Worm (Caenorhabditis elegans) whole organism, early embryonic: ENCODE results near the gene Y43F8C.16.

Experiments
- B0310.2 ChIP-seq: sonication (generic microtip); optimal IDR thresholded peaks from 2 replicates; lab custom pipeline; 2016; ENCODE audit warnings: mild to moderate bottlenecking, missing genetic modification characterization, missing compliant biosample characterization
- F13C5.2 ChIP-seq: sonication (generic microtip); optimal IDR thresholded peaks from 2 replicates; lab custom pipeline; 2017; ENCODE audit warnings: mild to moderate bottlenecking, missing genetic modification characterization, inconsistent platforms, missing compliant biosample characterization
- aly-1 ChIP-seq: sonication (generic microtip); optimal IDR thresholded peaks from 2 replicates; lab custom pipeline; 2016; ENCODE audit warnings: missing genetic modification characterization, missing compliant biosample characterization
- ama-1 ChIP-seq: fragments of 150-350 bp; optimal IDR thresholded peaks from 2 replicates; lab custom pipeline; 2014
- ceh-13 ChIP-seq: fragments of 200-800 bp; sonication (Bioruptor generic); optimal IDR thresholded peaks from 2 replicates; lab custom pipeline; 2018; ENCODE audit warnings: mild to moderate bottlenecking, missing genetic modification characterization, missing compliant biosample characterization
- ceh-36 ChIP-seq: sonication (generic microtip); optimal IDR thresholded peaks from 2 replicates; lab custom pipeline; 2016; ENCODE audit warnings: missing genetic modification characterization, inconsistent platforms, missing compliant biosample characterization
- ets-7 ChIP-seq: sonication (generic microtip); optimal IDR thresholded peaks from 2 replicates; lab custom pipeline; 2016; ENCODE audit warnings: missing genotype, missing genetic modification characterization, missing compliant biosample characterization
- flt-1 ChIP-seq: fragments of 200-800 bp; sonication (Bioruptor generic); IDR thresholded peaks from 2 replicates; pipeline ENCODE4 v1.3.6; 2022; ENCODE audit warnings: missing genetic modification characterization, missing compliant biosample characterization
- hmbx-1 ChIP-seq: sonication (generic microtip); optimal IDR thresholded peaks from 2 replicates; lab custom pipeline; 2016; ENCODE audit warnings: mild to moderate bottlenecking, missing genetic modification characterization, missing compliant biosample characterization
- hmg-4 ChIP-seq: fragments of 200-800 bp; sonication (Bioruptor generic); optimal IDR thresholded peaks from 2 replicates; lab custom pipeline; 2018; ENCODE audit warnings: mild to moderate bottlenecking, missing genetic modification characterization, missing compliant biosample characterization
- hnd-1 ChIP-seq: sonication (generic microtip); optimal IDR thresholded peaks from 2 replicates; lab custom pipeline; 2016; ENCODE audit warnings: missing genetic modification characterization, missing compliant biosample characterization
- pes-1 ChIP-seq: fragments of 200-800 bp; sonication (Bioruptor generic); IDR thresholded peaks from 2 replicates; pipeline ENCODE4 v1.3.6; 2022; ENCODE audit warnings: missing genetic modification reagents, missing genetic modification characterization, missing compliant biosample characterization
- scrt-1 ChIP-seq: fragments of 200-800 bp; sonication (Bioruptor generic); IDR thresholded peaks from 2 replicates; pipeline ENCODE4 v1.3.6; 2022; ENCODE audit warnings: missing genetic modification characterization, missing compliant biosample characterization
- sea-1 ChIP-seq: fragments of 200-800 bp; sonication (Bioruptor generic); conservative IDR thresholded peaks from 2 replicates; pipeline ENCODE4 v1.3.6; 2022; ENCODE audit warnings: missing genetic modification characterization, missing compliant biosample characterization
- tbx-11 ChIP-seq: fragments of 200-800 bp; sonication (Bioruptor generic); IDR thresholded peaks from 2 replicates; pipeline ENCODE4 v1.3.6; 2022; ENCODE audit warnings: missing genetic modification characterization, missing compliant biosample characterization
- tbx-37 ChIP-seq: fragments of 200-800 bp; sonication (Bioruptor generic); conservative IDR thresholded peaks from 2 replicates; pipeline ENCODE4 v1.3.6; 2022; ENCODE audit warnings: missing genetic modification reagents, missing genetic modification characterization, missing compliant biosample characterization
- tra-4 ChIP-seq: sonication (generic microtip); optimal IDR thresholded peaks from 2 replicates; lab custom pipeline; 2017; ENCODE audit warnings: missing genetic modification characterization, missing compliant biosample characterization

The Y43F8C.16 gene

DNA sequence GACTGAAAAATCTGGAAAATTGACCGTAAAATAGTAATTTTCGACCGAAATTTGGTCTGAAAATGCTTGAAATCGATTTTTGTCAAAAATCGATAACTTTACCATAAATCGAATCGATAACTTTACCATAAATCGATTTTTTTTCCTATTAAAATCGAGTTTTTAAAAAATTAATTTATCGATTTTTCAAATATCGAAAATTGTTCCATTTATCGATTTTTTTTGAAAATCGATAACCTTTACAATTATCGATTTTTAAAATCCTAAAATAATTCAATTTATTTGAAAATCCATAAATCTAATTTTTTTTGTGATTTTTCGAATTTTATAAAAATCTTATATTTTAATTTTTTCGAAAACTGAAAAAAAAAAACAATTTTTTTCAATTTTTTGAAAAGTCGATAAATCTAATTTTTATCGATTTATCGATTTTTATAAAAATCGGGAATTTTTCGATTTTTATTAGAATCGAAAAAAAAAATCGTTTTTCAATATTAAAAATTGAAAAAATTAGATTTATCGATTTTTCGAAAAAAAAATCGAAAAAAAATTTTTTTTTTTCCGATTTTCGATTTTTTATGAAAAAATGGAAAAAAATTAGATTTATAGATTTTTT is 23.9 kb downstream of the Y43F8C.16 start:
- TF ChIP-seq hnd-1 (no peak), hmbx-1 (no peak), B0310.2 (tag; lab: Kevin White, UChicago) (no peak), tbx-11 (GFP tag; lab: Robert Waterston, UW) (no peak), sea-1 (no peak), ama-1 (no peak), hmg-4 (no peak), ceh-36 (no peak), pes-1 (GFP tag; lab: Robert Waterston, UW) (no peak), tbx-37 (GFP tag; lab: Robert Waterston, UW) (no peak), ceh-13 (no peak), scrt-1 (GFP tag; lab: Robert Waterston, UW) (no peak)

ce11 chrV:19674543-19674942 is 40.8 kb downstream of the Y43F8C.16 start, which contains the start of gene mrp-7:
TSS of gene mrp-7 (plus strand) at chrV:19674843.
- TF ChIP-seq sea-1 (no peak), hnd-1 (no peak), ceh-36 (no peak), aly-1 (no peak), tra-4 (tag; lab: Kevin White, UChicago) (no peak), tbx-11 (GFP tag; lab: Robert Waterston, UW) (no peak), hmg-4 (no peak), tbx-37 (GFP tag; lab: Robert Waterston, UW) (no peak), hmbx-1 (no peak), scrt-1 (GFP tag; lab: Robert Waterston, UW) (no peak), ets-7 (tag; lab: Kevin White, UChicago) (no peak)

DNA sequence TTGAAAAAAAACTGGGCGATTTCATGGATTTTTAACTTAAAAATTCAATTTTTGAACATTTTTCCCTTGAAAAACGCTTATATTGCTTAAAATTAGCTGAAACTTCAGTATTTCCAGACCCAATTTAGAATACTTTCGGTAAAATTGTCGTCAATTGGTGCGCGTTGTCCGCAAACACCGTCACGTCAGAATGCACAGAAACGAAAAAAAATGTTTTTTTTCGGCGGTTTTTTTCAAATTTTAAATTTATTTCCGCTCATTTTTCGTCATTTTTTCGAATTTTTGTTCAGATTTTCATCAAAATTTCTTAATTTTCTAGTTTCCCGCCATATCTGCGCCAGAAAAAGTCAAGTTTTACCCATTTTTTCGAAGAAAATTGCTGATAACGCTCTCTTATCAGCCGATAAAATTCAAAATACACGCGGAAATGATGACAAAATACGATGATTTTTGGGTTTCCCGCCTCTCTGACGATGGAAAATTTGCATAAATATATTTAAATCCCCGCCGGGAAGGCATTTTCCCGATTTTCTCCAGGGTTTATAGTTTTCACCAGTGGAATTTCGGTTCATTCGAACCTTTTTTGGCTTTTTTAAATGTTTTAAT is 41.9 kb downstream of the Y43F8C.16 start:
- TF ChIP-seq flt-1 (GFP tag; lab: Robert Waterston, UW) (no peak), scrt-1 (GFP tag; lab: Robert Waterston, UW) (no peak), tbx-37 (GFP tag; lab: Robert Waterston, UW) (no peak), ceh-36 (no peak), B0310.2 (tag; lab: Kevin White, UChicago) (no peak), tra-4 (tag; lab: Kevin White, UChicago) (no peak), hmg-4 (no peak), ets-7 (tag; lab: Kevin White, UChicago) (no peak), ceh-13 (no peak), hnd-1 (no peak)

DNA sequence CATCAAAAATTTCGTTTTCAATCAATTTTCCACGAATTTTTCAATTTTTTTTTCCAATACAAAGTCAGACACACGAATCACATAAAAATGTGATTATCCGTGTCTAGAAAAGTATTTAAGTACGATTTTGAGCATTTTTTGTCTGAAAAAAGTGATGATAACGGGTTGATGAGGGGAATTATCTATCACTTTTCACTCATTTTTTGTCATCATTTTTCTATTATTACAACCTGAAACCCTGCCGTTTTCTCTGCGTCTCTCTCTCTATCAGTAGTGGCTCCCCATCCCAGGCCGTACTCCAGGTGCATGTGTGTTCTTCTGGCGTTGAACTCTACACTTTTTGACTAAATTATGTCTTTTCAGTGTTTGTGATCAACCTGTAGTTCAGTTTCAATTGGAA is 43.0 kb downstream of the Y43F8C.16 start:
- no peak for TF ChIP-seq flt-1 (GFP tag; lab: Robert Waterston, UW)
- no peak for TF ChIP-seq ceh-13
- TF ChIP-seq tbx-37 (GFP tag; lab: Robert Waterston, UW) = no peak

ce11 chrV:19671816-19672215 is 43.5 kb downstream of the Y43F8C.16 start:
- TF ChIP-seq ama-1 (no peak), tbx-11 (GFP tag; lab: Robert Waterston, UW) (no peak), sea-1 (no peak), tbx-37 (GFP tag; lab: Robert Waterston, UW) (no peak), ceh-13 (no peak), ets-7 (tag; lab: Kevin White, UChicago) (no peak), ceh-36 (no peak), aly-1 (no peak)

- no peak for TF ChIP-seq pes-1 (GFP tag; lab: Robert Waterston, UW)
- TF ChIP-seq ama-1 = no peak
- TF ChIP-seq ceh-13 = no peak
- TF ChIP-seq hnd-1 = no peak
- TF ChIP-seq flt-1 (GFP tag; lab: Robert Waterston, UW) = no peak
- TF ChIP-seq aly-1 = no peak
Observed at ce11 chrV:19670866-19671265, 44.5 kb downstream of the Y43F8C.16 start.

DNA sequence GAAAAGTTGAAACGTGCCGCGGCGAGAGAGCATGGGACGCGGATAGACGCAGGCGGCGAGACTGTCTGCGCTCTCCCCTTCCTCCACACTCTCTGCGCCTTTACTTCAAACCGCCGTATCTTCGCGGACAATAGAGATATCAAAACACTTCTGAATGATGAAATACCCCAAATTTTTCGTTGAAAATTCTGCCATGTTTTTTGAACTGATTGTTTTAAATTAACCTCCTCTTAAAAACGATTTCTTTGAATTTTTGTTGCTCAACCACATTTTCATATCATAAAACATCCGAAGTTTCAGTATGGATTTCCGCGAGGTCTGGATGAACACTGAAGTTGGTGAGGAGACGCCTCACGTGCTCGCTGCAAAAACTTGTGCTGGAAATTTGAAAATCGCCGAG is 45.4 kb downstream of the Y43F8C.16 start, which contains the start of gene Y43F8C.11:
Gene Y43F8C.11 (plus strand): TSS at position 301 of the 400 bp plus-strand sequence.
- TF ChIP-seq tra-4 (tag; lab: Kevin White, UChicago) = no peak
- no peak for TF ChIP-seq ama-1
- no peak for TF ChIP-seq B0310.2 (tag; lab: Kevin White, UChicago)
- TF ChIP-seq ceh-13 = no peak
- TF ChIP-seq sea-1 = no peak
- no peak for TF ChIP-seq F13C5.2 (tag; lab: Kevin White, UChicago)
- TF ChIP-seq hmg-4 = no peak
- TF ChIP-seq ets-7 (tag; lab: Kevin White, UChicago) = no peak
- no peak for TF ChIP-seq hnd-1
- TF ChIP-seq tbx-37 (GFP tag; lab: Robert Waterston, UW) = no peak
- TF ChIP-seq flt-1 (GFP tag; lab: Robert Waterston, UW) = no peak
- TF ChIP-seq hmbx-1 = no peak
- no peak for TF ChIP-seq pes-1 (GFP tag; lab: Robert Waterston, UW)
- TF ChIP-seq tbx-11 (GFP tag; lab: Robert Waterston, UW) = no peak
- no peak for TF ChIP-seq scrt-1 (GFP tag; lab: Robert Waterston, UW)

DNA sequence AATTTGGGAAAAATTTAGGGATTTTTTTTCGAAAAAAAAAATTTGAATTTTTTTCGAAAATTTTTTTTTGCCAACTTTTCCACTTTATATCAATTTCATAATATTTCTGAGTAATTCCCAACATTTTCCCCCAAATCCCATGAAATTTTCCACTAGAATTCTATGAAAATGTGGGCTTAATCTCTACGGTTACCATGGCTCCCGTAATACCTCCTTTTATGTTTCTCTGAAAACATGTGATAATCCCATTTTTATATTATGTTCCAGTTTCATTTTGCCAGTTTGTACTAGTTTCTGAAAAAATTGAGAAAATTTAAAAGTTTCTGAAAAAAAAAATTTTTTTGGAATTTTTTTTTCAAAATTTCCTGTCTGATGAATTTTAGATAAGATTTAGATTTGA is 47.1 kb downstream of the Y43F8C.16 start:
- TF ChIP-seq tra-4 (tag; lab: Kevin White, UChicago) (no peak), F13C5.2 (tag; lab: Kevin White, UChicago) (no peak), aly-1 (no peak), ets-7 (tag; lab: Kevin White, UChicago) (no peak), flt-1 (GFP tag; lab: Robert Waterston, UW) (no peak), ama-1 (no peak), ceh-36 (no peak), ceh-13 (no peak), B0310.2 (tag; lab: Kevin White, UChicago) (no peak), hmbx-1 (no peak), tbx-37 (GFP tag; lab: Robert Waterston, UW) (no peak), scrt-1 (GFP tag; lab: Robert Waterston, UW) (no peak)
